Worm (Caenorhabditis elegans): ENCODE measurements around the gene F23F1.4.

- TF ChIP-seq ztf-4 (tag; optimal IDR thresholded peaks at IDR 0.05) (no peak), nhr-237 (tag; optimal IDR thresholded peaks at IDR 0.05) (no peak), aly-2 (tag; optimal IDR thresholded peaks at IDR 0.05) (no peak), egl-27 (tag; optimal IDR thresholded peaks at IDR 0.05) (no peak), nhr-12 (tag; optimal IDR thresholded peaks at IDR 0.05) (no peak)
These were observed 27.0 kb upstream of the F23F1.4 start, which contains the start of gene tre-5 for ce11 chrII:55204-55603.

All from whole organism, L2 larva.